Fruit fly (Drosophila melanogaster) whole organism, embryonic: ENCODE data around the gene SclB.

Source experiments
- Antp ChIP-seq: fragments of 200-800 bp; sonication (Bioruptor generic); optimal IDR thresholded peaks from 3 replicates; lab custom pipeline; 2016; ENCODE audit warnings: missing biosample characterization, missing genetic modification characterization
- CG10274 ChIP-seq: fragments of 200-800 bp; sonication (Bioruptor generic); optimal IDR thresholded peaks from 3 replicates; lab custom pipeline; 2017; ENCODE audit warnings: missing biosample characterization, mild to moderate bottlenecking, missing genetic modification characterization
- CG11247 ChIP-seq: fragments of 200-800 bp; sonication (Bioruptor generic); IDR thresholded peaks from 2 replicates; pipeline ENCODE4 v1.3.6; 2022; ENCODE audit warnings: missing biosample characterization, missing genetic modification characterization
- CG11456 ChIP-seq: fragments of 200-800 bp; sonication (Bioruptor generic); IDR thresholded peaks from 3 replicates; pipeline ENCODE4 v1.3.6; 2022; ENCODE audit warnings: missing biosample characterization, missing genetic modification characterization
- CG12219 ChIP-seq: fragments of 200-800 bp; sonication (Bioruptor generic); optimal IDR thresholded peaks from 3 replicates; lab custom pipeline; 2018; ENCODE audit warnings: missing biosample characterization, mild to moderate bottlenecking, missing genetic modification characterization
- CG12769 ChIP-seq: fragments of 200-800 bp; sonication (Bioruptor generic); optimal IDR thresholded peaks from 2 replicates; lab custom pipeline; 2019; ENCODE audit warnings: missing biosample characterization, mild to moderate bottlenecking, missing genetic modification characterization, moderate library complexity
- CG14710 ChIP-seq: fragments of 200-800 bp; sonication (Bioruptor generic); optimal IDR thresholded peaks from 3 replicates; lab custom pipeline; 2019; ENCODE audit warnings: missing biosample characterization, mild to moderate bottlenecking, missing genetic modification characterization, moderate library complexity
- CG14965 ChIP-seq: fragments of 200-800 bp; sonication (Bioruptor generic); optimal IDR thresholded peaks from 2 replicates; lab custom pipeline; 2016; ENCODE audit warnings: missing biosample characterization, missing genetic modification characterization, borderline replicate concordance
- CG2199 ChIP-seq: fragments of 200-800 bp; sonication (Bioruptor generic); IDR thresholded peaks from 3 replicates; pipeline ENCODE4 v1.3.6; 2022; ENCODE audit warnings: missing biosample characterization, missing genetic modification characterization
- CG3163 ChIP-seq: fragments of 200-800 bp; sonication (Bioruptor generic); optimal IDR thresholded peaks from 3 replicates; lab custom pipeline; 2016; ENCODE audit warnings: missing biosample characterization, missing genetic modification characterization
- CG32767 ChIP-seq: fragments of 200-800 bp; sonication (Bioruptor generic); IDR thresholded peaks from 2 replicates; pipeline ENCODE4 v1.3.6; 2022; ENCODE audit warnings: missing biosample characterization, missing genetic modification characterization
- CG34422 ChIP-seq: fragments of 200-800 bp; sonication (Bioruptor generic); IDR thresholded peaks from 3 replicates; pipeline ENCODE4 v1.3.6; 2022; ENCODE audit warnings: missing biosample characterization, missing genetic modification characterization
- CG3838 ChIP-seq: fragments of 200-800 bp; sonication (Bioruptor generic); optimal IDR thresholded peaks from 3 replicates; lab custom pipeline; 2016; ENCODE audit warnings: missing biosample characterization, missing genetic modification characterization
- CG4360 ChIP-seq: fragments of 200-800 bp; sonication (Bioruptor generic); IDR thresholded peaks from 2 replicates; pipeline ENCODE4 v1.3.6; 2022; ENCODE audit warnings: missing biosample characterization, missing genetic modification characterization
- CG4820 ChIP-seq: fragments of 200-800 bp; sonication (Bioruptor generic); optimal IDR thresholded peaks from 3 replicates; lab custom pipeline; 2016; ENCODE audit warnings: missing biosample characterization, missing genetic modification characterization
- CG5953 ChIP-seq: fragments of 200-800 bp; sonication (Bioruptor generic); IDR thresholded peaks from 2 replicates; pipeline ENCODE4 v1.3.6; 2022; ENCODE audit warnings: missing biosample characterization, missing genetic modification characterization
- CG7963 ChIP-seq: fragments of 200-800 bp; sonication (Bioruptor generic); IDR thresholded peaks from 3 replicates; pipeline ENCODE4 v1.3.6; 2022; ENCODE audit warnings: missing biosample characterization, missing genetic modification characterization; ENCODE audit not compliant: partially characterized antibody
- CG9215 ChIP-seq: fragments of 200-800 bp; sonication (Bioruptor generic); IDR thresholded peaks from 2 replicates; pipeline ENCODE4 v1.3.6; 2022; ENCODE audit warnings: missing biosample characterization, missing genetic modification characterization
- Dref ChIP-seq: fragments of 200-800 bp; sonication (Bioruptor generic); IDR thresholded peaks from 2 replicates; pipeline ENCODE4 v1.3.6; 2022; ENCODE audit warnings: missing biosample characterization, missing genetic modification characterization
- Gsc ChIP-seq: fragments of 200-800 bp; sonication (Bioruptor generic); IDR thresholded peaks from 2 replicates; pipeline ENCODE4 v1.3.6; 2022; ENCODE audit warnings: missing biosample characterization, missing genetic modification characterization
- MESR4 ChIP-seq: fragments of 200-800 bp; sonication (Bioruptor generic); optimal IDR thresholded peaks from 2 replicates; lab custom pipeline; 2018; ENCODE audit warnings: missing biosample characterization, mild to moderate bottlenecking, missing genetic modification characterization, moderate library complexity
- Nf-YA ChIP-seq: fragments of 200-800 bp; sonication (Bioruptor generic); IDR thresholded peaks from 2 replicates; pipeline ENCODE4 v1.3.6; 2022; ENCODE audit warnings: missing biosample characterization, missing genetic modification characterization
- Rx ChIP-seq: fragments of 200-800 bp; sonication (Bioruptor generic); IDR thresholded peaks from 2 replicates; pipeline ENCODE4 v1.3.6; 2022; ENCODE audit warnings: missing biosample characterization, missing genetic modification characterization
- al ChIP-seq: fragments of 200-800 bp; sonication (Bioruptor generic); IDR thresholded peaks from 2 replicates; pipeline ENCODE4 v1.3.6; 2022; ENCODE audit warnings: missing biosample characterization, missing genetic modification characterization
- bbx ChIP-seq: fragments of 200-800 bp; sonication (Bioruptor generic); IDR thresholded peaks from 2 replicates; pipeline ENCODE4 v1.3.6; 2022; ENCODE audit warnings: missing biosample characterization, missing genetic modification characterization; ENCODE audit not compliant: partially characterized antibody
- bigmax ChIP-seq: fragments of 200-800 bp; sonication (Bioruptor generic); optimal IDR thresholded peaks from 2 replicates; lab custom pipeline; 2018; ENCODE audit warnings: missing biosample characterization, mild to moderate bottlenecking, missing genetic modification characterization
- caup ChIP-seq: fragments of 200-800 bp; sonication (Bioruptor generic); optimal IDR thresholded peaks from 3 replicates; lab custom pipeline; 2017; ENCODE audit warnings: missing biosample characterization, mild to moderate bottlenecking, missing genetic modification characterization, moderate library complexity; ENCODE audit not compliant: severe bottlenecking
- cg ChIP-seq: fragments of 200-800 bp; sonication (Bioruptor generic); optimal IDR thresholded peaks from 3 replicates; lab custom pipeline; 2019; ENCODE audit warnings: missing biosample characterization, mild to moderate bottlenecking, missing genetic modification characterization, moderate library complexity
- ci ChIP-seq: fragments of 200-800 bp; sonication (Bioruptor generic); IDR thresholded peaks from 3 replicates; pipeline ENCODE4 v1.3.6; 2022; ENCODE audit warnings: missing biosample characterization, missing genetic modification characterization
- ems ChIP-seq: fragments of 200-800 bp; sonication (Bioruptor generic); optimal IDR thresholded peaks from 3 replicates; lab custom pipeline; 2016; ENCODE audit warnings: missing biosample characterization, missing genetic modification characterization
- ewg ChIP-seq: fragments of 200-800 bp; sonication (Bioruptor generic); optimal IDR thresholded peaks from 3 replicates; lab custom pipeline; 2017; ENCODE audit warnings: mild to moderate bottlenecking, missing biosample characterization, missing genetic modification reagents, missing genetic modification characterization
- gsb ChIP-seq: fragments of 200-800 bp; sonication (Bioruptor generic); IDR thresholded peaks from 2 replicates; pipeline ENCODE4 v1.3.6; 2022; ENCODE audit warnings: missing biosample characterization, missing genetic modification characterization
- gsb-n ChIP-seq: fragments of 200-800 bp; sonication (Bioruptor generic); optimal IDR thresholded peaks from 3 replicates; lab custom pipeline; 2018; ENCODE audit warnings: missing biosample characterization, mild to moderate bottlenecking, missing genetic modification characterization
- insv ChIP-seq, 2 experiments: fragments of 200-800 bp; sonication (Bioruptor generic); optimal IDR thresholded peaks; 3 replicates each; lab custom pipeline; 2016 to 2018; ENCODE audit warnings: missing biosample characterization in 2 of 2, missing genetic modification characterization in 2 of 2
- kni ChIP-seq: fragments of 200-800 bp; sonication (Bioruptor generic); optimal IDR thresholded peaks from 3 replicates; lab custom pipeline; 2017; ENCODE audit warnings: mild to moderate bottlenecking, missing biosample characterization, missing genetic modification reagents, missing genetic modification characterization
- lilli ChIP-seq: fragments of 200-800 bp; sonication (Bioruptor generic); optimal IDR thresholded peaks from 3 replicates; lab custom pipeline; 2016; ENCODE audit warnings: missing biosample characterization, missing genetic modification characterization
- nerfin-2 ChIP-seq: fragments of 200-800 bp; sonication (Bioruptor generic); IDR thresholded peaks from 2 replicates; pipeline ENCODE4 v1.3.6; 2022; ENCODE audit warnings: missing biosample characterization, missing genetic modification characterization; ENCODE audit not compliant: partially characterized antibody
- nmo ChIP-seq: fragments of 200-800 bp; sonication (Bioruptor generic); optimal IDR thresholded peaks from 2 replicates; lab custom pipeline; 2018; ENCODE audit warnings: missing biosample characterization, mild to moderate bottlenecking, missing genetic modification characterization, moderate library complexity
- nom ChIP-seq: fragments of 200-800 bp; sonication (Bioruptor generic); optimal IDR thresholded peaks from 2 replicates; lab custom pipeline; 2017; ENCODE audit warnings: missing biosample characterization, missing genetic modification characterization, mild to moderate bottlenecking, moderate library complexity, missing genetic modification reagents
- otp ChIP-seq: fragments of 200-800 bp; sonication (Bioruptor generic); IDR thresholded peaks from 3 replicates; pipeline ENCODE4, ENCODE4 v1.3.6; 2022; ENCODE audit warnings: missing biosample characterization, missing genetic modification characterization
- phol ChIP-seq: fragments of 200-800 bp; sonication (Bioruptor generic); optimal IDR thresholded peaks from 3 replicates; lab custom pipeline; 2018; ENCODE audit warnings: missing biosample characterization, mild to moderate bottlenecking, missing genetic modification characterization, moderate library complexity
- schlank ChIP-seq: fragments of 200-800 bp; sonication (Bioruptor generic); optimal IDR thresholded peaks from 2 replicates; lab custom pipeline; 2018; ENCODE audit warnings: missing biosample characterization, mild to moderate bottlenecking, missing genetic modification characterization
- sens ChIP-seq: fragments of 200-800 bp; sonication (Bioruptor generic); peaks from one replicate; lab custom pipeline; 2016; ENCODE audit warnings: missing biosample characterization, missing genetic modification characterization
- sens-2 ChIP-seq: fragments of 200-800 bp; sonication (Bioruptor generic); IDR thresholded peaks from 2 replicates; pipeline ENCODE4 v1.3.6; 2022; ENCODE audit warnings: missing biosample characterization, missing genetic modification characterization
- stwl ChIP-seq: fragments of 200-800 bp; sonication (Bioruptor generic); optimal IDR thresholded peaks from 3 replicates; lab custom pipeline; 2018; ENCODE audit warnings: missing biosample characterization, mild to moderate bottlenecking, missing genetic modification characterization, moderate library complexity
- sug ChIP-seq: fragments of 200-800 bp; optimal IDR thresholded peaks from 2 replicates; lab custom pipeline; 2019; ENCODE audit warnings: missing biosample characterization, mild to moderate bottlenecking, missing genetic modification characterization, moderate library complexity
- trem ChIP-seq: fragments of 200-800 bp; optimal IDR thresholded peaks from 3 replicates; lab custom pipeline; 2019; ENCODE audit warnings: missing biosample characterization, mild to moderate bottlenecking, missing genetic modification characterization, moderate library complexity
- unc-4 ChIP-seq: fragments of 200-800 bp; sonication (Bioruptor generic); IDR thresholded peaks from 2 replicates; pipeline ENCODE4 v1.3.6; 2022; ENCODE audit warnings: missing biosample characterization, missing genetic modification characterization; ENCODE audit not compliant: partially characterized antibody
- vnd ChIP-seq: fragments of 200-800 bp; sonication (Bioruptor generic); IDR thresholded peaks from 3 replicates; pipeline ENCODE4 v1.3.6; 2022; ENCODE audit warnings: missing biosample characterization, missing genetic modification characterization; ENCODE audit not compliant: partially characterized antibody
- wek ChIP-seq: fragments of 200-800 bp; sonication (Bioruptor generic); optimal IDR thresholded peaks from 3 replicates; lab custom pipeline; 2018; ENCODE audit warnings: missing biosample characterization, mild to moderate bottlenecking, missing genetic modification characterization, moderate library complexity
- z ChIP-seq: fragments of 200-800 bp; sonication (Bioruptor generic); IDR thresholded peaks from 3 replicates; pipeline ENCODE4 v1.3.6; 2022; ENCODE audit warnings: missing biosample characterization, missing genetic modification characterization

Gene SclB

dm6 chr2L:16824905-16825333, 12.9 kb upstream of the SclB start, which contains the start of gene Cse1:
Cse1 (minus strand) TSS chr2L:16825207.
- TF ChIP-seq Nf-YA (GFP tag; lab: Robert Waterston, UW) (no peak), CG4820 (no peak), nmo (GFP tag; lab: Kevin White, UChicago) (peak; percentile 40), CG5953 (GFP tag; lab: Robert Waterston, UW) (no peak), z (GFP tag; lab: Robert Waterston, UW) (no peak), caup (GFP tag; lab: Kevin White, UChicago) (no peak), CG3163 (GFP tag; lab: Kevin White, UChicago) (no peak), gsb (no peak), CG14710 (tag; lab: Kevin White, UChicago) (peak; percentile 16), CG4360 (GFP tag; lab: Robert Waterston, UW) (no peak), Dref (GFP tag; lab: Robert Waterston, UW) (peak; percentile 62), MESR4 (GFP tag; lab: Kevin White, UChicago) (peak; percentile 20), phol (tag; lab: Kevin White, UChicago) (peak; percentile 18), bbx (peak; percentile 55; the same call in 1 of the 2 replicates), CG14965 (no peak), vnd (GFP tag; lab: Robert Waterston, UW) (0 out of 3 replicates have a peak, but pooled peaks have one; percentile 27), bigmax (no peak), otp (GFP tag; lab: Robert Waterston, UW) (no peak), CG11247 (no peak), cg (peak; percentile 93), CG32767 (GFP tag; lab: Robert Waterston, UW) (no peak), insv (GFP tag; optimal IDR thresholded peaks at IDR 0.05; lab: Kevin White, UChicago) (peak in 1 of 2 experiments; percentile 34), CG10274 (no peak), CG12219 (GFP tag; lab: Kevin White, UChicago) (no peak), ewg (GFP tag; lab: Kevin White, UChicago) (peak; percentile 67), CG11456 (GFP tag; lab: Robert Waterston, UW) (no peak), nerfin-2 (GFP tag; lab: Robert Waterston, UW) (no peak), CG7963 (GFP tag; lab: Robert Waterston, UW) (peak; percentile 59; the same call in 2 of the 3 replicates), al (GFP tag; lab: Robert Waterston, UW) (no peak), Antp (GFP tag; lab: Kevin White, UChicago) (no peak), sens (GFP tag; lab: Kevin White, UChicago) (peak; percentile 38), sens-2 (GFP tag; lab: Robert Waterston, UW) (no peak), CG2199 (GFP tag; lab: Robert Waterston, UW) (0 out of 3 replicates have a peak, but pooled peaks have one; percentile 50), kni (GFP tag; lab: Kevin White, UChicago) (no peak), Gsc (GFP tag; lab: Robert Waterston, UW) (no peak), ci (GFP tag; lab: Robert Waterston, UW) (no peak), nom (GFP tag; lab: Kevin White, UChicago) (no peak), stwl (tag; lab: Kevin White, UChicago) (peak; percentile 6), CG9215 (no peak), ems (no peak), wek (GFP tag; lab: Kevin White, UChicago) (no peak), CG12769 (tag; lab: Kevin White, UChicago) (no peak), schlank (no peak), CG34422 (peak; percentile 92), Rx (GFP tag; lab: Robert Waterston, UW) (no peak), lilli (GFP tag; lab: Kevin White, UChicago) (no peak), gsb-n (tag; lab: Kevin White, UChicago) (no peak), CG3838 (GFP tag; lab: Kevin White, UChicago) (no peak), trem (tag; lab: Kevin White, UChicago) (peak; percentile 14), sug (no peak), unc-4 (GFP tag; lab: Robert Waterston, UW) (peak; percentile 62; the same call in 1 of the 2 replicates)
